Fruit fly (Drosophila melanogaster) whole organism, embryonic: Measurements from ENCODE around the gene nompB.

Experiments used
- Ada2b ChIP-seq: fragments of 200-800 bp; sonication (Bioruptor generic); IDR thresholded peaks from 2 replicates; pipeline ENCODE4 v1.3.6; 2022; ENCODE audit warnings: missing biosample characterization, missing genetic modification characterization
- Atf3 ChIP-seq: fragments of 200-800 bp; sonication (Bioruptor generic); optimal IDR thresholded peaks from 3 replicates; lab custom pipeline; 2016; ENCODE audit warnings: missing biosample characterization, missing genetic modification characterization
- B-H2 ChIP-seq: fragments of 200-800 bp; sonication (Bioruptor generic); optimal IDR thresholded peaks from 2 replicates; lab custom pipeline; 2018; ENCODE audit warnings: missing biosample characterization, mild to moderate bottlenecking, missing genetic modification characterization
- CG11085 ChIP-seq: fragments of 200-800 bp; sonication (Bioruptor generic); IDR thresholded peaks from 2 replicates; pipeline ENCODE4 v1.3.6; 2022; ENCODE audit warnings: missing biosample characterization, missing genetic modification characterization
- CG12219 ChIP-seq: fragments of 200-800 bp; sonication (Bioruptor generic); optimal IDR thresholded peaks from 3 replicates; lab custom pipeline; 2018; ENCODE audit warnings: missing biosample characterization, mild to moderate bottlenecking, missing genetic modification characterization
- CG1529 ChIP-seq: fragments of 200-800 bp; sonication (Bioruptor generic); optimal IDR thresholded peaks from 3 replicates; lab custom pipeline; 2018; ENCODE audit warnings: missing biosample characterization, missing genetic modification characterization
- CG15479 ChIP-seq: fragments of 200-800 bp; sonication (Bioruptor generic); optimal IDR thresholded peaks from 3 replicates; lab custom pipeline; 2019; ENCODE audit warnings: missing biosample characterization, mild to moderate bottlenecking, missing genetic modification characterization, moderate library complexity
- CG1602 ChIP-seq: fragments of 200-800 bp; sonication (Bioruptor generic); optimal IDR thresholded peaks from 3 replicates; lab custom pipeline; 2016; ENCODE audit warnings: missing biosample characterization, missing genetic modification characterization
- CG17802 ChIP-seq: fragments of 200-800 bp; sonication (Bioruptor generic); optimal IDR thresholded peaks from 2 replicates; lab custom pipeline; 2018; ENCODE audit warnings: missing biosample characterization, mild to moderate bottlenecking, missing genetic modification characterization, moderate library complexity
- CG1832 ChIP-seq: fragments of 200-800 bp; sonication (Bioruptor generic); optimal IDR thresholded peaks from 2 replicates; lab custom pipeline; 2017; ENCODE audit warnings: missing biosample characterization, mild to moderate bottlenecking, missing genetic modification characterization, inconsistent platforms
- CG18764 ChIP-seq: fragments of 200-800 bp; sonication (Bioruptor generic); optimal IDR thresholded peaks from 3 replicates; lab custom pipeline; 2016; ENCODE audit warnings: missing biosample characterization, missing genetic modification characterization
- CG2116 ChIP-seq: fragments of 200-800 bp; sonication (Bioruptor generic); optimal IDR thresholded peaks from 3 replicates; lab custom pipeline; 2018; ENCODE audit warnings: missing biosample characterization, mild to moderate bottlenecking, missing genetic modification characterization
- CG2202 ChIP-seq: fragments of 200-800 bp; sonication (Bioruptor generic); optimal IDR thresholded peaks from 2 replicates; lab custom pipeline; 2018; ENCODE audit warnings: missing biosample characterization, mild to moderate bottlenecking, missing genetic modification characterization
- CG30020 ChIP-seq: fragments of 200-800 bp; optimal IDR thresholded peaks from 2 replicates; lab custom pipeline; 2019; ENCODE audit warnings: missing biosample characterization, mild to moderate bottlenecking, missing genetic modification characterization, moderate library complexity
- CG30431 ChIP-seq: fragments of 200-800 bp; sonication (Bioruptor generic); optimal IDR thresholded peaks from 2 replicates; lab custom pipeline; 2017; ENCODE audit warnings: missing biosample characterization, missing genetic modification characterization
- CG31441 ChIP-seq: fragments of 200-800 bp; sonication (Bioruptor generic); IDR thresholded peaks from 2 replicates; pipeline ENCODE4 v1.3.6; 2022; ENCODE audit warnings: missing biosample characterization, missing genetic modification characterization
- CG32772 ChIP-seq: fragments of 200-800 bp; sonication (Bioruptor generic); IDR thresholded peaks from 2 replicates; pipeline ENCODE4 v1.3.6; 2022; ENCODE audit warnings: missing biosample characterization, missing genetic modification characterization
- CG3838 ChIP-seq: fragments of 200-800 bp; sonication (Bioruptor generic); optimal IDR thresholded peaks from 3 replicates; lab custom pipeline; 2016; ENCODE audit warnings: missing biosample characterization, missing genetic modification characterization
- CG4282 ChIP-seq: fragments of 200-800 bp; sonication (Bioruptor generic); optimal IDR thresholded peaks from 2 replicates; lab custom pipeline; 2016; ENCODE audit warnings: missing biosample characterization, missing genetic modification characterization
- CG4328 ChIP-seq: fragments of 200-800 bp; sonication (Bioruptor generic); optimal IDR thresholded peaks from 3 replicates; lab custom pipeline; 2017; ENCODE audit warnings: missing biosample characterization, missing genetic modification reagents, missing genetic modification characterization
- CG4707 ChIP-seq: fragments of 200-800 bp; sonication (Bioruptor generic); optimal IDR thresholded peaks from 2 replicates; lab custom pipeline; 2018; ENCODE audit warnings: missing biosample characterization, mild to moderate bottlenecking, missing genetic modification characterization, moderate library complexity
- CG6254 ChIP-seq: fragments of 200-800 bp; sonication (Bioruptor generic); optimal IDR thresholded peaks from 3 replicates; lab custom pipeline; 2017; ENCODE audit warnings: mild to moderate bottlenecking, missing biosample characterization, missing genetic modification reagents, missing genetic modification characterization
- CG7372 ChIP-seq: fragments of 200-800 bp; sonication (Bioruptor generic); IDR thresholded peaks from 2 replicates; pipeline ENCODE4 v1.3.6; 2022; ENCODE audit warnings: missing biosample characterization, missing genetic modification characterization
- CG7928 ChIP-seq: fragments of 200-800 bp; sonication (Bioruptor generic); optimal IDR thresholded peaks from 2 replicates; lab custom pipeline; 2017; ENCODE audit warnings: missing biosample characterization, mild to moderate bottlenecking, missing genetic modification characterization
- CG7963 ChIP-seq: fragments of 200-800 bp; sonication (Bioruptor generic); IDR thresholded peaks from 3 replicates; pipeline ENCODE4 v1.3.6; 2022; ENCODE audit warnings: missing biosample characterization, missing genetic modification characterization; ENCODE audit not compliant: partially characterized antibody
- Drgx ChIP-seq: fragments of 200-800 bp; sonication (Bioruptor generic); IDR thresholded peaks from 2 replicates; pipeline ENCODE4 v1.3.6; 2022; ENCODE audit warnings: missing biosample characterization, missing genetic modification characterization
- Ets97D ChIP-seq: fragments of 200-800 bp; sonication (Bioruptor generic); optimal IDR thresholded peaks from 3 replicates; lab custom pipeline; 2016; ENCODE audit warnings: missing biosample characterization, missing genetic modification characterization
- HLH3B ChIP-seq: fragments of 200-800 bp; sonication (Bioruptor generic); IDR thresholded peaks from 2 replicates; pipeline ENCODE4 v1.3.6; 2022; ENCODE audit warnings: missing biosample characterization, missing genetic modification characterization
- HLHmδ ChIP-seq: fragments of 200-800 bp; sonication (Bioruptor generic); optimal IDR thresholded peaks from 2 replicates; lab custom pipeline; 2018; ENCODE audit warnings: missing biosample characterization, mild to moderate bottlenecking, missing genetic modification characterization, moderate library complexity
- Hmx ChIP-seq: fragments of 200-800 bp; sonication (Bioruptor generic); optimal IDR thresholded peaks from 2 replicates; lab custom pipeline; 2016; ENCODE audit warnings: missing biosample characterization, missing genetic modification characterization
- Hr51 ChIP-seq, 2 experiments: fragments of 200-800 bp; sonication (Bioruptor generic); optimal IDR thresholded peaks; 2 replicates in 1 of 2; 3 replicates in 1 of 2; lab custom pipeline; 2016 to 2018; ENCODE audit warnings: missing biosample characterization in 2 of 2, missing genetic modification characterization in 2 of 2, mild to moderate bottlenecking in 1 of 2, moderate library complexity in 1 of 2
- Lpt ChIP-seq: fragments of >200 bp; optimal IDR thresholded peaks from 2 replicates; lab custom pipeline; 2018; ENCODE audit warnings: missing biosample characterization, missing genetic modification characterization
- MESR4 ChIP-seq: fragments of 200-800 bp; sonication (Bioruptor generic); optimal IDR thresholded peaks from 2 replicates; lab custom pipeline; 2018; ENCODE audit warnings: missing biosample characterization, mild to moderate bottlenecking, missing genetic modification characterization, moderate library complexity
- NFAT ChIP-seq: fragments of 200-800 bp; sonication (Bioruptor generic); IDR thresholded peaks from 2 replicates; pipeline ENCODE4 v1.3.6; 2022; ENCODE audit warnings: missing biosample characterization, missing genetic modification characterization
- Optix ChIP-seq: fragments of 200-800 bp; sonication (Bioruptor generic); IDR thresholded peaks from 3 replicates; pipeline ENCODE4 v1.3.6; 2022; ENCODE audit warnings: missing biosample characterization, missing genetic modification characterization
- Ssrp ChIP-seq: fragments of 200-800 bp; sonication (Bioruptor generic); optimal IDR thresholded peaks from 2 replicates; lab custom pipeline; 2018; ENCODE audit warnings: missing biosample characterization, mild to moderate bottlenecking, missing genetic modification characterization, moderate library complexity
- Trl ChIP-seq, 3 experiments: fragments of >200 bp in 2 of 3; fragments of 200-800 bp in 1 of 3; sonication (Bioruptor generic) in 1 of 3; optimal IDR thresholded peaks; 2 replicates in 1 of 3; 3 replicates in 2 of 3; lab custom pipeline; 2016 to 2017; ENCODE audit warnings: missing biosample characterization in 1 of 3, missing genetic modification characterization in 1 of 3
- Vsx1 ChIP-seq: fragments of 200-800 bp; sonication (Bioruptor generic); optimal IDR thresholded peaks from 2 replicates; lab custom pipeline; 2017; ENCODE audit warnings: missing biosample characterization, mild to moderate bottlenecking, missing genetic modification characterization, missing genetic modification reagents
- ap ChIP-seq: fragments of 200-800 bp; sonication (Bioruptor generic); IDR thresholded peaks from 2 replicates; pipeline ENCODE4 v1.3.6; 2022; ENCODE audit warnings: missing biosample characterization, missing genetic modification characterization
- chn ChIP-seq: fragments of 200-800 bp; sonication (Bioruptor generic); optimal IDR thresholded peaks from 2 replicates; lab custom pipeline; 2016; ENCODE audit warnings: missing biosample characterization, missing genetic modification characterization
- eve ChIP-seq, 2 experiments: fragments of >200 bp; optimal IDR thresholded peaks; 2 replicates each; lab custom pipeline; 2017; ENCODE audit warnings: missing biosample characterization in 2 of 2, missing genetic modification characterization in 2 of 2
- ewg ChIP-seq: fragments of 200-800 bp; sonication (Bioruptor generic); optimal IDR thresholded peaks from 3 replicates; lab custom pipeline; 2017; ENCODE audit warnings: mild to moderate bottlenecking, missing biosample characterization, missing genetic modification reagents, missing genetic modification characterization
- hkb ChIP-seq, 2 experiments: fragments of 200-800 bp in 1 of 2; fragments of >200 bp in 1 of 2; sonication (Bioruptor generic) in 1 of 2; IDR thresholded peaks in 1 of 2; optimal IDR thresholded peaks in 1 of 2; 2 replicates each; pipeline versions ENCODE4 v1.3.6 to Lab custom; 2017 to 2022; ENCODE audit warnings: missing biosample characterization in 1 of 2, missing genetic modification characterization in 1 of 2
- jumu ChIP-seq: fragments of 200-800 bp; sonication (Bioruptor generic); optimal IDR thresholded peaks from 3 replicates; lab custom pipeline; 2016; ENCODE audit warnings: missing biosample characterization, missing genetic modification characterization
- lbe ChIP-seq: fragments of 200-800 bp; sonication (Bioruptor generic); optimal IDR thresholded peaks from 2 replicates; lab custom pipeline; 2016; ENCODE audit warnings: missing biosample characterization, mild to moderate bottlenecking, missing genetic modification characterization
- onecut ChIP-seq: fragments of 200-800 bp; sonication (Bioruptor generic); IDR thresholded peaks from 2 replicates; pipeline ENCODE4 v1.3.6; 2022; ENCODE audit warnings: missing biosample characterization, missing genetic modification characterization
- pb ChIP-seq: fragments of 200-800 bp; sonication (Bioruptor generic); optimal IDR thresholded peaks from 3 replicates; lab custom pipeline; 2016; ENCODE audit warnings: missing biosample characterization, missing genetic modification characterization
- sd ChIP-seq: fragments of 200-800 bp; sonication (Bioruptor generic); optimal IDR thresholded peaks from 3 replicates; lab custom pipeline; 2018; ENCODE audit warnings: missing biosample characterization, mild to moderate bottlenecking, missing genetic modification characterization, moderate library complexity
- sens ChIP-seq: fragments of 200-800 bp; sonication (Bioruptor generic); peaks from one replicate; lab custom pipeline; 2016; ENCODE audit warnings: missing biosample characterization, missing genetic modification characterization
- shn ChIP-seq: fragments of 200-800 bp; sonication (Bioruptor generic); optimal IDR thresholded peaks from 3 replicates; lab custom pipeline; 2016; ENCODE audit warnings: missing biosample characterization, missing genetic modification characterization

The nompB gene

dm6 chr2L:21589323-21589722 is at the start of gene nompB:
TSS of gene nompB (minus strand) at chr2L:21589423.
- 0 out of 2 replicates have a peak, but pooled peaks have one; percentile 10 for TF ChIP-seq onecut (GFP tag; lab: Robert Waterston, UW)
- peak; percentile 67 for TF ChIP-seq sens (GFP tag; lab: Kevin White, UChicago)
- TF ChIP-seq ewg (GFP tag; lab: Kevin White, UChicago), result peak; percentile 27
- TF ChIP-seq CG18764 (GFP tag; lab: Kevin White, UChicago), result no peak
- no peak for TF ChIP-seq B-H2 (GFP tag; lab: Kevin White, UChicago)
- no peak for TF ChIP-seq pb

DNA sequence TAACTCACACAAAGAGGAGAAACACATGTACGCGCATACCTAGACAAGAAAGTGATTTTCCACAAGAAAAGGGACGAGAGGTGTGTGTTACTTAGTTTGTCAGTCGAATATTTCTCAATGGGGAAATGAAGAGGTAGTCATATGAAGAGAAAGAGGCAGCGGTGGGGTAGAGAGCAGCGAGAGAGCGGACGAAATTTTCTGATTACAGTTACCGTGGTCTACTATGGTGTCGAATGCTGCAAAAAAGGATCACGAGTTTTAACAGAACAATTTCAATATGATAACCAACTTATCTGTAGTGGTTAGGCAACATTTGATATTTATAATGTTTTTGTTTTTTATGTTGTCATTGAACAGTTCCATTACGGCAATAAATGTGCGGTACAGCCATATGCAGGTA is 43.7 kb upstream of the nompB start:
- TF ChIP-seq CG6254 (GFP tag; lab: Kevin White, UChicago) (no peak), sd (tag; lab: Kevin White, UChicago) (no peak), CG4328 (GFP tag; lab: Kevin White, UChicago) (no peak), shn (no peak), CG11085 (GFP tag; lab: Robert Waterston, UW) (no peak), CG1529 (GFP tag; lab: Kevin White, UChicago) (no peak), CG2202 (no peak), lbe (GFP tag; lab: Kevin White, UChicago) (no peak), Trl (optimal IDR thresholded peaks at IDR 0.05; lab: Kevin White, UChicago) (peak; percentile 60), Trl (GFP tag; optimal IDR thresholded peaks at IDR 0.05; lab: Kevin White, UChicago) (peak; percentile 23), HLHmδ (GFP tag; lab: Kevin White, UChicago) (no peak), CG17802 (no peak), CG1602 (GFP tag; lab: Kevin White, UChicago) (no peak), hkb (optimal IDR thresholded peaks at IDR 0.05; lab: Kevin White, UChicago) (no peak), hkb (GFP tag; IDR thresholded peaks at IDR 0.05; lab: Robert Waterston, UW) (no peak), CG31441 (no peak), CG7372 (GFP tag; lab: Robert Waterston, UW) (no peak), Drgx (no peak), CG2116 (no peak), NFAT (GFP tag; lab: Robert Waterston, UW) (no peak), MESR4 (GFP tag; lab: Kevin White, UChicago) (no peak), Lpt (GFP tag; lab: Kevin White, UChicago) (no peak), Atf3 (GFP tag; lab: Kevin White, UChicago) (no peak), CG4707 (GFP tag; lab: Kevin White, UChicago) (no peak), Hr51 (GFP tag; optimal IDR thresholded peaks at IDR 0.05; lab: Kevin White, UChicago) (no peak), sens (GFP tag; lab: Kevin White, UChicago) (peak; percentile 21), Vsx1 (GFP tag; lab: Kevin White, UChicago) (no peak), jumu (GFP tag; lab: Kevin White, UChicago) (no peak), CG7928 (no peak), eve (GFP tag; optimal IDR thresholded peaks at IDR 0.05; lab: Kevin White, UChicago) (peak in 1 of 2 experiments; percentile 35), HLH3B (GFP tag; lab: Robert Waterston, UW) (no peak), Optix (GFP tag; lab: Robert Waterston, UW) (no peak), ap (GFP tag; lab: Robert Waterston, UW) (no peak), CG32772 (GFP tag; lab: Robert Waterston, UW) (no peak), CG1832 (GFP tag; lab: Kevin White, UChicago) (no peak), CG30020 (tag; lab: Kevin White, UChicago) (no peak), Hmx (GFP tag; lab: Kevin White, UChicago) (no peak), Ets97D (GFP tag; lab: Kevin White, UChicago) (no peak), CG30431 (no peak), CG4282 (GFP tag; lab: Kevin White, UChicago) (no peak), chn (GFP tag; lab: Kevin White, UChicago) (no peak), CG7963 (GFP tag; lab: Robert Waterston, UW) (no peak), Ada2b (GFP tag; lab: Robert Waterston, UW) (no peak), Ssrp (no peak), CG12219 (no peak), CG15479 (GFP tag; lab: Kevin White, UChicago) (peak; percentile 53), CG3838 (no peak)
